Worm (Caenorhabditis elegans) whole organism, young adult: ENCODE data around the gene gcy-29.

Experiments used
- B0336.3 ChIP-seq: fragments of 200-800 bp; sonication (Bioruptor generic); IDR thresholded peaks from 2 replicates; pipeline ENCODE4 v1.3.6; 2022; ENCODE audit warnings: missing genetic modification characterization, missing compliant biosample characterization
- C17E4.6 ChIP-seq: fragments of 200-800 bp; sonication (Bioruptor generic); IDR thresholded peaks from 2 replicates; pipeline ENCODE4 v1.3.6; 2022; ENCODE audit warnings: missing genetic modification reagents, missing genetic modification characterization, missing compliant biosample characterization
- F10E7.11 ChIP-seq: sonication (generic microtip); optimal IDR thresholded peaks from 2 replicates; lab custom pipeline; 2017; ENCODE audit warnings: mild to moderate bottlenecking, missing genetic modification characterization, moderate library complexity, missing compliant biosample characterization
- F39B2.1 ChIP-seq: fragments of 200-800 bp; sonication (Bioruptor generic); IDR thresholded peaks from 2 replicates; pipeline ENCODE4 v1.3.6; 2022; ENCODE audit warnings: missing genetic modification reagents, missing genetic modification characterization, missing compliant biosample characterization
- F49E8.2 ChIP-seq: sonication (generic microtip); optimal IDR thresholded peaks from 3 replicates; lab custom pipeline; 2017; ENCODE audit warnings: missing genetic modification characterization, mild to moderate bottlenecking, missing compliant biosample characterization, antibody characterized with exemption, moderate library complexity; ENCODE audit not compliant: insufficient read depth
- F57A8.1 ChIP-seq: fragments of 200-800 bp; sonication (Bioruptor generic); optimal IDR thresholded peaks from 2 replicates; lab custom pipeline; 2018; ENCODE audit warnings: mild to moderate bottlenecking, missing genetic modification characterization, moderate library complexity, missing compliant biosample characterization
- F57C9.4 ChIP-seq: sonication (generic microtip); optimal IDR thresholded peaks from 2 replicates; lab custom pipeline; 2017; ENCODE audit warnings: mild to moderate bottlenecking, missing genetic modification characterization, missing compliant biosample characterization
- K11D2.4 ChIP-seq: fragments of 200-800 bp; sonication (Bioruptor generic); IDR thresholded peaks from 2 replicates; pipeline ENCODE4 v1.3.6; 2022; ENCODE audit warnings: missing genetic modification reagents, missing genetic modification characterization, missing compliant biosample characterization
- Y56A3A.18 ChIP-seq: fragments of 200-800 bp; sonication (Bioruptor generic); IDR thresholded peaks from 2 replicates; pipeline ENCODE4 v1.3.6; 2022; ENCODE audit warnings: missing genetic modification reagents, missing genetic modification characterization, missing compliant biosample characterization
- Y95B8A.8 ChIP-seq: fragments of 200-800 bp; sonication (Bioruptor generic); IDR thresholded peaks from 2 replicates; pipeline ENCODE4 v1.3.6; 2022; ENCODE audit warnings: missing genetic modification reagents, missing genetic modification characterization, missing compliant biosample characterization
- aptf-3 ChIP-seq: fragments of 200-800 bp; sonication (Bioruptor generic); IDR thresholded peaks from 2 replicates; pipeline ENCODE4 v1.3.6; 2022; ENCODE audit warnings: missing genetic modification characterization, missing compliant biosample characterization
- attf-6 ChIP-seq: fragments of 200-800 bp; sonication (Bioruptor generic); IDR thresholded peaks from 2 replicates; pipeline ENCODE4 v1.3.6; 2022; ENCODE audit warnings: missing genetic modification reagents, missing genetic modification characterization, missing compliant biosample characterization
- ccch-3 ChIP-seq: fragments of 200-800 bp; sonication (Bioruptor generic); optimal IDR thresholded peaks from 2 replicates; lab custom pipeline; 2018; ENCODE audit warnings: mild to moderate bottlenecking, missing genetic modification characterization, missing compliant biosample characterization
- ceh-91 ChIP-seq: fragments of 200-800 bp; sonication (Bioruptor generic); IDR thresholded peaks from 2 replicates; pipeline ENCODE4 v1.3.6; 2022; ENCODE audit warnings: missing genetic modification reagents, missing genetic modification characterization, missing compliant biosample characterization
- dpff-1 ChIP-seq: sonication (generic microtip); optimal IDR thresholded peaks from 2 replicates; lab custom pipeline; 2017; ENCODE audit warnings: mild to moderate bottlenecking, missing genetic modification characterization, missing compliant biosample characterization
- egl-44 ChIP-seq: fragments of 200-800 bp; sonication (Bioruptor generic); IDR thresholded peaks from 2 replicates; pipeline ENCODE4 v1.3.6; 2022; ENCODE audit warnings: missing genetic modification reagents, missing genetic modification characterization, missing compliant biosample characterization
- hlh-26 ChIP-seq: fragments of 200-800 bp; sonication (Bioruptor generic); conservative IDR thresholded peaks from 2 replicates; pipeline ENCODE4 v1.3.6; 2022; ENCODE audit warnings: missing genetic modification reagents, missing genetic modification characterization, missing compliant biosample characterization
- lsl-1 ChIP-seq: fragments of 200-800 bp; sonication (Bioruptor generic); optimal IDR thresholded peaks from 2 replicates; lab custom pipeline; 2018; ENCODE audit warnings: mild to moderate bottlenecking, missing genetic modification characterization, moderate library complexity, missing compliant biosample characterization
- lsy-27 ChIP-seq: sonication (generic microtip); optimal IDR thresholded peaks from 2 replicates; lab custom pipeline; 2017; ENCODE audit warnings: missing genetic modification characterization, mild to moderate bottlenecking, missing compliant biosample characterization, antibody characterized with exemption, missing genotype, borderline replicate concordance; ENCODE audit not compliant: insufficient read depth
- madf-6 ChIP-seq: fragments of 200-800 bp; sonication (Bioruptor generic); IDR thresholded peaks from 2 replicates; pipeline ENCODE4 v1.3.6; 2022; ENCODE audit warnings: missing genetic modification reagents, missing genetic modification characterization, missing compliant biosample characterization
- madf-8 ChIP-seq: fragments of 200-800 bp; sonication (Bioruptor generic); conservative IDR thresholded peaks from 2 replicates; pipeline ENCODE4 v1.3.6; 2022; ENCODE audit warnings: missing genetic modification reagents, missing genetic modification characterization, missing compliant biosample characterization
- mel-28 ChIP-seq: sonication (generic microtip); optimal IDR thresholded peaks from 2 replicates; lab custom pipeline; 2016; ENCODE audit warnings: borderline replicate concordance, mild to moderate bottlenecking, missing genetic modification characterization, missing compliant biosample characterization
- mes-4 ChIP-seq: sonication (generic microtip); optimal IDR thresholded peaks from 2 replicates; lab custom pipeline; 2016; ENCODE audit warnings: missing genotype, missing genetic modification characterization, missing compliant biosample characterization
- nfya-1 ChIP-seq: sonication (generic microtip); optimal IDR thresholded peaks from 2 replicates; lab custom pipeline; 2017; ENCODE audit warnings: antibody characterized with exemption, missing compliant biosample characterization, missing genetic modification characterization, borderline replicate concordance; ENCODE audit not compliant: insufficient read depth
- nfya-2 ChIP-seq: fragments of 200-800 bp; sonication (Bioruptor generic); IDR thresholded peaks from 2 replicates; pipeline ENCODE4 v1.3.6; 2022; ENCODE audit warnings: missing genetic modification reagents, missing genetic modification characterization, missing compliant biosample characterization
- nhr-27 ChIP-seq: fragments of 200-800 bp; sonication (Bioruptor generic); optimal IDR thresholded peaks from 2 replicates; lab custom pipeline; 2018; ENCODE audit warnings: mild to moderate bottlenecking, missing genetic modification characterization, moderate library complexity, missing compliant biosample characterization
- rcor-1 ChIP-seq: fragments of 200-800 bp; sonication (Bioruptor generic); IDR thresholded peaks from 2 replicates; pipeline ENCODE4 v1.3.6; 2022; ENCODE audit warnings: missing genetic modification reagents, missing genetic modification characterization, missing compliant biosample characterization
- repo-1 ChIP-seq: sonication (generic microtip); optimal IDR thresholded peaks from 2 replicates; lab custom pipeline; 2017; ENCODE audit warnings: mild to moderate bottlenecking, missing genetic modification characterization, missing compliant biosample characterization
- sdz-38 ChIP-seq: sonication (generic microtip); optimal IDR thresholded peaks from 2 replicates; lab custom pipeline; 2016; ENCODE audit warnings: missing genotype, missing genetic modification characterization, missing compliant biosample characterization
- sea-2 ChIP-seq: fragments of 200-800 bp; sonication (Bioruptor generic); IDR thresholded peaks from 2 replicates; pipeline ENCODE4 v1.3.6; 2022; ENCODE audit warnings: missing genetic modification characterization, missing compliant biosample characterization
- snpc-1.1 ChIP-seq: sonication (generic microtip); optimal IDR thresholded peaks from 2 replicates; lab custom pipeline; 2017; ENCODE audit warnings: missing genetic modification characterization, mild to moderate bottlenecking, missing compliant biosample characterization, antibody characterized with exemption, moderate library complexity, missing genotype, missing genetic modification reagents; ENCODE audit not compliant: insufficient read depth
- snpc-1.3 ChIP-seq: sonication (generic microtip); optimal IDR thresholded peaks from 2 replicates; lab custom pipeline; 2017; ENCODE audit warnings: missing genetic modification characterization, mild to moderate bottlenecking, missing compliant biosample characterization, antibody characterized with exemption, moderate library complexity, missing genotype, missing genetic modification reagents; ENCODE audit not compliant: insufficient read depth
- snpc-4 ChIP-seq, 5 experiments: fragments of 150-350 bp in 1 of 5; sonication (generic microtip) in 4 of 5; optimal IDR thresholded peaks; 2 replicates each; lab custom pipeline; 2014 to 2018; ENCODE audit warnings: missing genetic modification characterization in 5 of 5, missing biosample characterization in 3 of 5, antibody characterized with exemption in 2 of 5, mild to moderate bottlenecking in 2 of 5, missing compliant biosample characterization in 2 of 5, missing genotype in 2 of 5, moderate library complexity in 2 of 5, missing genetic modification reagents in 1 of 5
- somi-1 ChIP-seq: fragments of 200-800 bp; sonication (Bioruptor generic); optimal IDR thresholded peaks from 2 replicates; lab custom pipeline; 2018; ENCODE audit warnings: mild to moderate bottlenecking, missing genetic modification characterization, missing compliant biosample characterization
- tbp1 ChIP-seq: fragments of 200-800 bp; sonication (Bioruptor generic); optimal IDR thresholded peaks from 2 replicates; lab custom pipeline; 2018; ENCODE audit warnings: mild to moderate bottlenecking, missing genetic modification characterization, missing compliant biosample characterization
- tbx-9 ChIP-seq: sonication (generic microtip); optimal IDR thresholded peaks from 2 replicates; lab custom pipeline; 2016; ENCODE audit warnings: borderline replicate concordance, missing genetic modification characterization, inconsistent platforms, missing compliant biosample characterization
- tlf-1 ChIP-seq: fragments of 200-800 bp; sonication (Bioruptor generic); optimal IDR thresholded peaks from 2 replicates; lab custom pipeline; 2018; ENCODE audit warnings: mild to moderate bottlenecking, missing genetic modification characterization, missing compliant biosample characterization
- unc-130 ChIP-seq: sonication (generic microtip); optimal IDR thresholded peaks from 2 replicates; lab custom pipeline; 2016; ENCODE audit warnings: missing genetic modification reagents, missing genetic modification characterization, missing compliant biosample characterization
- ztf-22 ChIP-seq: fragments of 200-800 bp; sonication (Bioruptor generic); optimal IDR thresholded peaks from 2 replicates; lab custom pipeline; 2018; ENCODE audit warnings: mild to moderate bottlenecking, missing genetic modification characterization, moderate library complexity, missing compliant biosample characterization
- ztf-26 ChIP-seq: sonication (generic microtip); optimal IDR thresholded peaks from 2 replicates; lab custom pipeline; 2017; ENCODE audit warnings: missing genetic modification characterization, missing compliant biosample characterization
- ztf-28 ChIP-seq: fragments of 200-800 bp; sonication (Bioruptor generic); IDR thresholded peaks from 2 replicates; pipeline ENCODE4 v1.3.6; 2022; ENCODE audit warnings: missing genetic modification reagents, missing genetic modification characterization, missing compliant biosample characterization
- ztf-6 ChIP-seq: fragments of 200-800 bp; sonication (Bioruptor generic); IDR thresholded peaks from 2 replicates; pipeline ENCODE4 v1.3.6; 2022; ENCODE audit warnings: missing genetic modification reagents, missing genetic modification characterization, missing compliant biosample characterization

The gcy-29 gene

DNA sequence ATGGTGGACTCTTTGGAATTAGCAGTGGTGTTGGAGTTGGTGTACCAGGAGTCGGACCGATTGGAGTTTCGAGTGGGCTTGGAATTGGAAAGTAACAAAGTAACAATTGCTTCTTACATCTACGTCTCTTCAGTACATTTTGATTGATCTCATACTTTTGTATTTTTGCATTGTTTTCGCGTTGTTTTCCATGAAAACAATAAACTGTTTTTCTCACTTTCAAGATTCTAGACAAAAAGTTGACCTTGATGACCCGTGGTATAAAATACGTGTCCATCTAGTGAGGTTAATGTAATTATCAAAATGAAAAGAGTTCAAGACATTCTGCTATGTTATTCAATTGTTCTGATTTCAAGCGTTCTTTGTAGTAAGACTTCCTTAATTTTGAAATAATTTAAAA is 47.1 kb downstream of the gcy-29 start, which contains the start of gene K10H10.5:
TSS of gene K10H10.5 (plus strand) at position 301 of the 400 bp plus-strand sequence.
- TF ChIP-seq F49E8.2 (tag; lab: Kevin White, UChicago), result no peak
- no peak for TF ChIP-seq madf-6 (GFP tag; lab: Robert Waterston, UW)
- TF ChIP-seq F39B2.1 (GFP tag; lab: Robert Waterston, UW), result no peak
- TF ChIP-seq lsy-27 (tag; lab: Kevin White, UChicago), result no peak
- no peak for TF ChIP-seq rcor-1
- TF ChIP-seq madf-8 (GFP tag; lab: Robert Waterston, UW), result no peak
- no peak for TF ChIP-seq nfya-2 (GFP tag; lab: Robert Waterston, UW)
- TF ChIP-seq nhr-27 (tag; lab: Kevin White, UChicago), result no peak
- TF ChIP-seq F57A8.1 (GFP tag; lab: Kevin White, UChicago), result no peak
- TF ChIP-seq F57C9.4 (tag; lab: Kevin White, UChicago), result no peak

DNA sequence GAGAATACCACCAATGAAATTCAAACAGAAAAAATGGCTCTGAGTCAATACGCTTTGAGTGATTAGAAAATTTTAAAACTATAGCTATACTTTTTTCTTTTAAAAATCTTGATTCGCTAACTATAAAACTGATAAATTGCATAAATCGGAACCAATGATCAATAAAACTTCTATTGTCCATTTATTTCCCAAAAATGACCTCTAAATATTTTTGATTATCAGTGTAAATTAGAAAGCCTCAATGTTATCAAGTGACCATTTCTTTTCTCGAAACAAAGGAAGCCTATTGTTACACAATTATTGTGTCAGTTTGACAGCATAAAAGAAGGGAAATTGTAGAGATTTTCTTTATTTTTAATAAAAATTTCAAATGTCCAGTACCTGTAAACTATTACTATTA is 48.5 kb downstream of the gcy-29 start, which contains the start of gene K10H10.4:
TSS of gene K10H10.4 (plus strand) at position 301 of the 400 bp plus-strand sequence.
- no peak for TF ChIP-seq F57A8.1 (GFP tag; lab: Kevin White, UChicago)
- no peak for TF ChIP-seq dpff-1
- TF ChIP-seq tlf-1, result no peak
- no peak for TF ChIP-seq snpc-1.1
- no peak for TF ChIP-seq unc-130 (GFP tag; lab: Kevin White, UChicago)
- no peak for TF ChIP-seq tbx-9 (tag; lab: Kevin White, UChicago)
- TF ChIP-seq, all 124 proteins: peak for 0

- TF ChIP-seq tbp1 (GFP tag; lab: Kevin White, UChicago) (no peak), egl-44 (no peak), ztf-28 (GFP tag; lab: Robert Waterston, UW) (no peak), sdz-38 (tag; lab: Kevin White, UChicago) (no peak), aptf-3 (no peak), snpc-1.3 (tag; lab: Kevin White, UChicago) (no peak), F49E8.2 (tag; lab: Kevin White, UChicago) (no peak), ztf-26 (tag; lab: Kevin White, UChicago) (no peak), attf-6 (GFP tag; lab: Robert Waterston, UW) (no peak)
Observed at ce11 chrII:14497848-14498247, 50.7 kb downstream of the gcy-29 start, which contains the start of gene dhs-8. Gene dhs-8 (plus strand): TSS chrII:14498026.

DNA sequence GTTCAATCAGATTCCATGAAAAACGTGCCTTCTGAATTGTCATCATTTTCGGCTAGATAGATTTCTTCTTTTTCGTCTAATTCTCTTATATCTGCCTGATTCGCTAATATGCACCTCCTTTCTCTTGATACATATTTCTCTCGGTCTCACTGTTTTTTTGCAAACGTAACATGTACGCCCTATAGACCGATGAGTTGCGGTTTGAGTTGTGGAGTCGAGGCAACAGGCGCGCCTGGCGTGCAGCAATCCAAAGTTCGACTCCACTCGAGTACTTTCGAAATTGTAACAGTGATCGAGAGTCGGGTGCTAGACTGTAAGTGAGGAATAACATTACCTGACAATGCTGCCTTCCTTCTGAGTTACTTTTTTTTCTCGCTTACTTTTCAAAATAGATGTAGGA is 51.8 kb downstream of the gcy-29 start:
- TF ChIP-seq snpc-4 (GFP tag; optimal IDR thresholded peaks at IDR 0.05; lab: Kevin White, UChicago), result peak; percentile 86
- peak; percentile 76 to 92 (median 88) for TF ChIP-seq snpc-4 (tag; optimal IDR thresholded peaks at IDR 0.05; lab: Kevin White, UChicago)
- peak; percentile 67 for TF ChIP-seq lsl-1 (GFP tag; lab: Kevin White, UChicago)
- TF ChIP-seq nfya-1 (tag; lab: Kevin White, UChicago), result no peak
- TF ChIP-seq mel-28, result peak; percentile 83
- TF ChIP-seq repo-1 (tag; lab: Kevin White, UChicago), result peak; percentile 88
- TF ChIP-seq Y56A3A.18 (GFP tag; lab: Robert Waterston, UW), result peak; percentile 96
- 0 out of 2 replicates have a peak, but pooled peaks have one; percentile 69 for TF ChIP-seq C17E4.6
- TF ChIP-seq B0336.3 (GFP tag; lab: Robert Waterston, UW), result peak; percentile 87
- TF ChIP-seq ccch-3 (GFP tag; lab: Kevin White, UChicago), result no peak
- peak; percentile 70 for TF ChIP-seq F10E7.11 (tag; lab: Kevin White, UChicago)
- TF ChIP-seq ztf-22, result peak; percentile 74
- TF ChIP-seq K11D2.4 (GFP tag; lab: Robert Waterston, UW), result peak; percentile 83
- TF ChIP-seq egl-44, result peak; percentile 94
- peak; percentile 77; the same call in 1 of the 2 replicates for TF ChIP-seq ztf-6 (GFP tag; lab: Robert Waterston, UW)
- peak; percentile 23; the same call in 1 of the 2 replicates for TF ChIP-seq ceh-91
- TF ChIP-seq sea-2 (GFP tag; lab: Robert Waterston, UW), result peak; percentile 86; the same call in 1 of the 2 replicates
- peak; percentile 83 for TF ChIP-seq somi-1 (GFP tag; lab: Kevin White, UChicago)
- TF ChIP-seq hlh-26, result no peak
- TF ChIP-seq rcor-1, result peak; percentile 87
- TF ChIP-seq mes-4 (tag; lab: Kevin White, UChicago), result peak; percentile 84
- TF ChIP-seq Y95B8A.8 (GFP tag; lab: Robert Waterston, UW), result peak; percentile 77; the same call in 1 of the 2 replicates
